Worm (Caenorhabditis elegans) whole organism, L4/young adult: ENCODE measurements around the gene T21C9.13.

ENCODE experiments used
- W03F9.2 ChIP-seq: fragments of 150-350 bp; optimal IDR thresholded peaks from 2 replicates; lab custom pipeline; 2014; ENCODE audit warnings: missing biosample characterization, missing genetic modification characterization
- him-1 ChIP-seq: sonication (generic microtip); optimal IDR thresholded peaks from 2 replicates; lab custom pipeline; 2016; ENCODE audit warnings: missing genotype, missing genetic modification reagents, missing genetic modification characterization, missing compliant biosample characterization

ce11 chrV:10647043-10647611 lies 50.1 kb downstream of the T21C9.13 start, which contains the start of the genes C32C4.3 and C32C4.16:
- TF ChIP-seq him-1 (tag; lab: Kevin White, UChicago) (no peak), W03F9.2 (tag; lab: Kevin White, UChicago) (no peak)
